Fruit fly (Drosophila melanogaster) whole organism, embryonic: Measurements from ENCODE around the gene Kah.

Experiments used
- CG10209 ChIP-seq: fragments of 200-800 bp; sonication (Bioruptor generic); optimal IDR thresholded peaks from 3 replicates; lab custom pipeline; 2017; ENCODE audit warnings: missing biosample characterization, mild to moderate bottlenecking, missing genetic modification characterization, missing genetic modification reagents
- CG10366 ChIP-seq: fragments of 200-800 bp; sonication (Bioruptor generic); IDR thresholded peaks from 2 replicates; pipeline ENCODE4 v1.3.6; 2022; ENCODE audit warnings: missing biosample characterization, missing genetic modification characterization
- CG1233 ChIP-seq: fragments of 200-800 bp; sonication (Bioruptor generic); optimal IDR thresholded peaks from 4 replicates; lab custom pipeline; 2018; ENCODE audit warnings: missing biosample characterization, mild to moderate bottlenecking, missing genetic modification characterization
- CG13296 ChIP-seq: fragments of 200-800 bp; sonication (Bioruptor generic); optimal IDR thresholded peaks from 3 replicates; lab custom pipeline; 2018; ENCODE audit warnings: missing biosample characterization, mild to moderate bottlenecking, missing genetic modification characterization
- CG14667 ChIP-seq: fragments of 200-800 bp; sonication (Bioruptor generic); IDR thresholded peaks from 2 replicates; pipeline ENCODE4 v1.3.6; 2022; ENCODE audit warnings: missing biosample characterization, missing genetic modification characterization
- CG15011 ChIP-seq: fragments of 200-800 bp; sonication (Bioruptor generic); optimal IDR thresholded peaks from 3 replicates; lab custom pipeline; 2018; ENCODE audit warnings: missing biosample characterization, mild to moderate bottlenecking, missing genetic modification characterization
- CG1529 ChIP-seq: fragments of 200-800 bp; sonication (Bioruptor generic); optimal IDR thresholded peaks from 3 replicates; lab custom pipeline; 2018; ENCODE audit warnings: missing biosample characterization, missing genetic modification characterization
- CG15696 ChIP-seq: fragments of 200-800 bp; sonication (Bioruptor generic); optimal IDR thresholded peaks from 2 replicates; lab custom pipeline; 2019; ENCODE audit warnings: missing biosample characterization, mild to moderate bottlenecking, missing genetic modification characterization, moderate library complexity
- CG17359 ChIP-seq: fragments of 200-800 bp; sonication (Bioruptor generic); optimal IDR thresholded peaks from 3 replicates; lab custom pipeline; 2018; ENCODE audit warnings: missing biosample characterization, mild to moderate bottlenecking, missing genetic modification characterization, moderate library complexity
- CG1792 ChIP-seq: fragments of 200-800 bp; sonication (Bioruptor generic); optimal IDR thresholded peaks from 2 replicates; lab custom pipeline; 2016; ENCODE audit warnings: missing biosample characterization, missing genetic modification characterization
- CG18011 ChIP-seq: fragments of 200-800 bp; sonication (Bioruptor generic); optimal IDR thresholded peaks from 2 replicates; lab custom pipeline; 2017; ENCODE audit warnings: missing biosample characterization, missing genetic modification characterization, mild to moderate bottlenecking, moderate library complexity, missing genotype
- CG3065 ChIP-seq: fragments of 200-800 bp; sonication (Bioruptor generic); optimal IDR thresholded peaks from 2 replicates; lab custom pipeline; 2016; ENCODE audit warnings: missing biosample characterization, missing genetic modification characterization
- CG31388 ChIP-seq: fragments of 200-800 bp; sonication (Bioruptor generic); optimal IDR thresholded peaks from 2 replicates; lab custom pipeline; 2016; ENCODE audit warnings: missing biosample characterization, missing genetic modification characterization
- CG3163 ChIP-seq: fragments of 200-800 bp; sonication (Bioruptor generic); optimal IDR thresholded peaks from 3 replicates; lab custom pipeline; 2016; ENCODE audit warnings: missing biosample characterization, missing genetic modification characterization
- CG33557 ChIP-seq: fragments of 200-800 bp; sonication (Bioruptor generic); optimal IDR thresholded peaks from 2 replicates; lab custom pipeline; 2019; ENCODE audit warnings: missing biosample characterization, mild to moderate bottlenecking, missing genetic modification characterization, moderate library complexity
- CG3407 ChIP-seq: fragments of 200-800 bp; sonication (Bioruptor generic); optimal IDR thresholded peaks from 2 replicates; lab custom pipeline; 2018; ENCODE audit warnings: missing biosample characterization, mild to moderate bottlenecking, missing genetic modification characterization
- CG3726 ChIP-seq: fragments of 200-800 bp; sonication (Bioruptor generic); IDR thresholded peaks from 3 replicates; pipeline ENCODE4, ENCODE4 v1.3.6; 2022; ENCODE audit warnings: missing biosample characterization, missing genetic modification characterization
- CG3838 ChIP-seq: fragments of 200-800 bp; sonication (Bioruptor generic); optimal IDR thresholded peaks from 3 replicates; lab custom pipeline; 2016; ENCODE audit warnings: missing biosample characterization, missing genetic modification characterization
- CG4282 ChIP-seq: fragments of 200-800 bp; sonication (Bioruptor generic); optimal IDR thresholded peaks from 2 replicates; lab custom pipeline; 2016; ENCODE audit warnings: missing biosample characterization, missing genetic modification characterization
- CG5953 ChIP-seq: fragments of 200-800 bp; sonication (Bioruptor generic); IDR thresholded peaks from 2 replicates; pipeline ENCODE4 v1.3.6; 2022; ENCODE audit warnings: missing biosample characterization, missing genetic modification characterization
- CG6854 ChIP-seq: fragments of 200-800 bp; sonication (Bioruptor generic); optimal IDR thresholded peaks from 3 replicates; lab custom pipeline; 2017; ENCODE audit warnings: missing biosample characterization, mild to moderate bottlenecking, missing genetic modification characterization
- CG7556 ChIP-seq: fragments of 200-800 bp; sonication (Bioruptor generic); optimal IDR thresholded peaks from 2 replicates; lab custom pipeline; 2017; ENCODE audit warnings: missing biosample characterization, mild to moderate bottlenecking, missing genetic modification characterization
- CG8388 ChIP-seq: fragments of 200-800 bp; sonication (Bioruptor generic); optimal IDR thresholded peaks from 2 replicates; lab custom pipeline; 2019; ENCODE audit warnings: missing biosample characterization, mild to moderate bottlenecking, missing genetic modification characterization, moderate library complexity
- CG9932 ChIP-seq: fragments of 200-800 bp; sonication (Bioruptor generic); IDR thresholded peaks from 2 replicates; pipeline ENCODE4 v1.3.6; 2022; ENCODE audit warnings: missing biosample characterization, missing genetic modification characterization
- Chrac-16 ChIP-seq: fragments of 200-800 bp; sonication (Bioruptor generic); optimal IDR thresholded peaks from 3 replicates; lab custom pipeline; 2016; ENCODE audit warnings: missing biosample characterization, missing genetic modification characterization
- D19B ChIP-seq: fragments of 200-800 bp; sonication (Bioruptor generic); optimal IDR thresholded peaks from 2 replicates; lab custom pipeline; 2017; ENCODE audit warnings: missing biosample characterization, mild to moderate bottlenecking, missing genetic modification characterization
- Drgx ChIP-seq: fragments of 200-800 bp; sonication (Bioruptor generic); IDR thresholded peaks from 2 replicates; pipeline ENCODE4 v1.3.6; 2022; ENCODE audit warnings: missing biosample characterization, missing genetic modification characterization
- Med ChIP-seq: fragments of 200-800 bp; sonication (Bioruptor generic); peaks from one replicate; lab custom pipeline; 2016; ENCODE audit warnings: missing biosample characterization, missing genetic modification characterization, mild to moderate bottlenecking, inconsistent platforms, moderate library complexity
- Ravus ChIP-seq: fragments of 200-800 bp; sonication (Bioruptor generic); IDR thresholded peaks from 2 replicates; pipeline ENCODE4 v1.3.6; 2022; ENCODE audit warnings: missing biosample characterization, missing genetic modification characterization
- Ssrp ChIP-seq: fragments of 200-800 bp; sonication (Bioruptor generic); optimal IDR thresholded peaks from 2 replicates; lab custom pipeline; 2018; ENCODE audit warnings: missing biosample characterization, mild to moderate bottlenecking, missing genetic modification characterization, moderate library complexity
- TFAM ChIP-seq: fragments of 200-800 bp; sonication (Bioruptor generic); optimal IDR thresholded peaks from 2 replicates; lab custom pipeline; 2017; ENCODE audit warnings: missing biosample characterization, missing genetic modification characterization, inconsistent platforms
- Xbp1 ChIP-seq: fragments of 200-800 bp; sonication (Bioruptor generic); optimal IDR thresholded peaks from 3 replicates; lab custom pipeline; 2016; ENCODE audit warnings: missing biosample characterization, mild to moderate bottlenecking, missing genetic modification characterization
- abd-A ChIP-seq: fragments of 200-800 bp; sonication (Bioruptor generic); optimal IDR thresholded peaks from 3 replicates; lab custom pipeline; 2019; ENCODE audit warnings: missing biosample characterization, mild to moderate bottlenecking, missing genetic modification characterization, moderate library complexity
- al ChIP-seq: fragments of 200-800 bp; sonication (Bioruptor generic); IDR thresholded peaks from 2 replicates; pipeline ENCODE4 v1.3.6; 2022; ENCODE audit warnings: missing biosample characterization, missing genetic modification characterization
- az2 ChIP-seq: fragments of 200-800 bp; sonication (Bioruptor generic); optimal IDR thresholded peaks from 3 replicates; lab custom pipeline; 2016; ENCODE audit warnings: missing biosample characterization, missing genetic modification characterization
- br ChIP-seq: fragments of >200 bp; optimal IDR thresholded peaks from 2 replicates; lab custom pipeline; 2017
- chinmo ChIP-seq: fragments of 200-800 bp; sonication (Bioruptor generic); IDR thresholded peaks from 4 replicates; pipeline ENCODE4 v1.3.6; 2022; ENCODE audit warnings: missing biosample characterization, missing genetic modification characterization; ENCODE audit not compliant: partially characterized antibody
- grau ChIP-seq: fragments of 200-800 bp; optimal IDR thresholded peaks from 3 replicates; lab custom pipeline; 2019; ENCODE audit warnings: missing biosample characterization, mild to moderate bottlenecking, missing genetic modification characterization, moderate library complexity
- ham ChIP-seq: fragments of 200-800 bp; sonication (Bioruptor generic); IDR thresholded peaks from 2 replicates; pipeline ENCODE4 v1.3.6; 2022; ENCODE audit warnings: missing biosample characterization, missing genetic modification characterization
- klu ChIP-seq: fragments of 200-800 bp; sonication (Bioruptor generic); IDR thresholded peaks from 2 replicates; pipeline ENCODE4 v1.3.6; 2022; ENCODE audit warnings: missing biosample characterization, missing genetic modification characterization
- lola ChIP-seq, 3 experiments: fragments of >200 bp in 2 of 3; fragments of 200-800 bp in 1 of 3; sonication (Bioruptor generic) in 1 of 3; optimal IDR thresholded peaks; 2 replicates each; lab custom pipeline; 2017 to 2019; ENCODE audit warnings: missing biosample characterization in 3 of 3, missing genetic modification characterization in 3 of 3, mild to moderate bottlenecking in 1 of 3, moderate library complexity in 1 of 3
- lov ChIP-seq, 2 experiments: fragments of 200-800 bp in 1 of 2; fragments of >200 bp in 1 of 2; sonication (Bioruptor generic) in 1 of 2; IDR thresholded peaks in 1 of 2; optimal IDR thresholded peaks in 1 of 2; 2 replicates in 1 of 2; 3 replicates in 1 of 2; pipeline versions ENCODE4 v1.3.6 to Lab custom; 2017 to 2022; ENCODE audit warnings: missing biosample characterization in 1 of 2, missing genetic modification characterization in 1 of 2
- p53 ChIP-seq: fragments of 200-800 bp; sonication (Bioruptor generic); optimal IDR thresholded peaks from 2 replicates; lab custom pipeline; 2016; ENCODE audit warnings: missing biosample characterization, missing genetic modification characterization
- schlank ChIP-seq: fragments of 200-800 bp; sonication (Bioruptor generic); optimal IDR thresholded peaks from 2 replicates; lab custom pipeline; 2018; ENCODE audit warnings: missing biosample characterization, mild to moderate bottlenecking, missing genetic modification characterization
- sens ChIP-seq: fragments of 200-800 bp; sonication (Bioruptor generic); peaks from one replicate; lab custom pipeline; 2016; ENCODE audit warnings: missing biosample characterization, missing genetic modification characterization
- slou ChIP-seq: fragments of 200-800 bp; sonication (Bioruptor generic); optimal IDR thresholded peaks from 3 replicates; lab custom pipeline; 2016; ENCODE audit warnings: missing biosample characterization, missing genetic modification characterization
- unpg ChIP-seq: fragments of 200-800 bp; sonication (Bioruptor generic); optimal IDR thresholded peaks from 3 replicates; lab custom pipeline; 2018; ENCODE audit warnings: missing biosample characterization, mild to moderate bottlenecking, missing genetic modification characterization, moderate library complexity
- vvl ChIP-seq: fragments of 200-800 bp; sonication (Bioruptor generic); IDR thresholded peaks from 2 replicates; pipeline ENCODE4 v1.3.6; 2022; ENCODE audit warnings: missing biosample characterization, missing genetic modification characterization
- wor ChIP-seq: fragments of 200-800 bp; sonication (Bioruptor generic); IDR thresholded peaks from 2 replicates; pipeline ENCODE4 v1.3.6; 2022; ENCODE audit warnings: missing biosample characterization, missing genetic modification characterization

Kah gene

dm6 chr3L:626498-627369 is 37.7 kb upstream of the Kah start (continued):
- TF ChIP-seq D19B (GFP tag; lab: Kevin White, UChicago), result no peak
- TF ChIP-seq CG33557 (GFP tag; lab: Kevin White, UChicago), result no peak
- no peak for TF ChIP-seq Ravus (GFP tag; lab: Robert Waterston, UW)
- peak; percentile 41 for TF ChIP-seq Xbp1
- TF ChIP-seq p53, result no peak
- TF ChIP-seq unpg (GFP tag; lab: Kevin White, UChicago), result peak; percentile 38
- peak; percentile 68 for TF ChIP-seq CG9932 (GFP tag; lab: Robert Waterston, UW)
- TF ChIP-seq CG7556 (GFP tag; lab: Kevin White, UChicago), result no peak
- peak; percentile 49 for TF ChIP-seq CG10366 (GFP tag; lab: Robert Waterston, UW)
- TF ChIP-seq br (lab: Kevin White, UChicago), result no peak
- no peak for TF ChIP-seq slou (GFP tag; lab: Kevin White, UChicago)
- TF ChIP-seq CG14667 (GFP tag; lab: Robert Waterston, UW), result peak; percentile 59
- TF ChIP-seq abd-A (tag; lab: Kevin White, UChicago), result peak; percentile 64
- TF ChIP-seq vvl (GFP tag; lab: Robert Waterston, UW), result peak; percentile 44; the same call in 1 of the 2 replicates
- TF ChIP-seq chinmo, result peak; percentile 82; the same call in 1 of the 4 replicates
- TF ChIP-seq CG15011 (GFP tag; lab: Kevin White, UChicago), result no peak
- no peak for TF ChIP-seq CG31388 (GFP tag; lab: Kevin White, UChicago)
- peak; percentile 47 for TF ChIP-seq CG1233 (GFP tag; lab: Kevin White, UChicago)
- TF ChIP-seq CG3163 (GFP tag; lab: Kevin White, UChicago), result no peak
- no peak for TF ChIP-seq CG15696 (tag; lab: Kevin White, UChicago)
- TF ChIP-seq CG17359 (tag; lab: Kevin White, UChicago), result peak; percentile 31
- TF ChIP-seq CG3838 (GFP tag; lab: Kevin White, UChicago), result no peak
- TF ChIP-seq TFAM, result no peak
- TF ChIP-seq CG4282 (GFP tag; lab: Kevin White, UChicago), result peak; percentile 11
- TF ChIP-seq lola (GFP tag; optimal IDR thresholded peaks at IDR 0.05; lab: Kevin White, UChicago), result peak in 2 of 3 experiments; percentile 15 to 56
- TF ChIP-seq schlank (tag; lab: Kevin White, UChicago), result peak; percentile 27
- TF ChIP-seq klu (GFP tag; lab: Robert Waterston, UW), result no peak
- TF ChIP-seq CG1792, result no peak
- TF ChIP-seq CG5953 (GFP tag; lab: Robert Waterston, UW), result no peak
- no peak for TF ChIP-seq CG1529 (GFP tag; lab: Kevin White, UChicago)
- no peak for TF ChIP-seq ham (GFP tag; lab: Robert Waterston, UW)
- TF ChIP-seq CG6854, result peak; percentile 5
- peak; percentile 87 for TF ChIP-seq Drgx (GFP tag; lab: Robert Waterston, UW)
- TF ChIP-seq CG3726 (GFP tag; lab: Robert Waterston, UW), result no peak
- no peak for TF ChIP-seq CG13296 (GFP tag; lab: Kevin White, UChicago)
- TF ChIP-seq sens (GFP tag; lab: Kevin White, UChicago), result peak; percentile 69
- TF ChIP-seq Chrac-16 (GFP tag; lab: Kevin White, UChicago), result peak; percentile 36
- no peak for TF ChIP-seq CG18011 (GFP tag; lab: Kevin White, UChicago)
- no peak for TF ChIP-seq CG3065
- 0 out of 2 replicates have a peak, but pooled peaks have one; percentile 23 for TF ChIP-seq wor (GFP tag; lab: Robert Waterston, UW)
- peak; percentile 45 for TF ChIP-seq Ssrp (tag; lab: Kevin White, UChicago)
- TF ChIP-seq grau, result peak; percentile 47
- TF ChIP-seq Med (GFP tag; lab: Kevin White, UChicago), result peak; percentile 82
- TF ChIP-seq lov (optimal IDR thresholded peaks at IDR 0.05; lab: Kevin White, UChicago), result no peak
- peak; percentile 58; the same call in 1 of the 3 replicates for TF ChIP-seq lov (GFP tag; IDR thresholded peaks at IDR 0.05; lab: Robert Waterston, UW)
- TF ChIP-seq az2 (GFP tag; lab: Kevin White, UChicago), result peak; percentile 34
- TF ChIP-seq CG3407 (GFP tag; lab: Kevin White, UChicago), result no peak
- peak; percentile 57 for TF ChIP-seq al
- peak; percentile 16 for TF ChIP-seq CG8388
- peak; percentile 14 for TF ChIP-seq CG10209 (GFP tag; lab: Kevin White, UChicago)
